Worm (Caenorhabditis elegans) whole organism, midembryonic: ENCODE measurements around the gene B0252.8.

ENCODE experiments used
- T22C8.4 ChIP-seq: fragments of 200-800 bp; sonication (Bioruptor generic); IDR thresholded peaks from 2 replicates; pipeline ENCODE4 v1.3.6; 2022; ENCODE audit warnings: missing genetic modification characterization, missing compliant biosample characterization
- cog-1 ChIP-seq: sonication (generic microtip); optimal IDR thresholded peaks from 2 replicates; lab custom pipeline; 2016; ENCODE audit warnings: missing genetic modification characterization, missing compliant biosample characterization
- flt-1 ChIP-seq: fragments of 200-800 bp; sonication (Bioruptor generic); IDR thresholded peaks from 2 replicates; pipeline ENCODE4 v1.3.6; 2022; ENCODE audit warnings: missing genetic modification characterization, missing compliant biosample characterization
- ref-1 ChIP-seq: fragments of 200-800 bp; sonication (Bioruptor generic); conservative IDR thresholded peaks from 2 replicates; pipeline ENCODE4 v1.3.6; 2022; ENCODE audit warnings: missing genetic modification reagents, missing genetic modification characterization, missing compliant biosample characterization
- ztf-29 ChIP-seq: fragments of 200-800 bp; sonication (Bioruptor generic); IDR thresholded peaks from 2 replicates; pipeline ENCODE4 v1.3.6; 2022; ENCODE audit warnings: missing genetic modification reagents, missing genetic modification characterization, missing compliant biosample characterization

DNA sequence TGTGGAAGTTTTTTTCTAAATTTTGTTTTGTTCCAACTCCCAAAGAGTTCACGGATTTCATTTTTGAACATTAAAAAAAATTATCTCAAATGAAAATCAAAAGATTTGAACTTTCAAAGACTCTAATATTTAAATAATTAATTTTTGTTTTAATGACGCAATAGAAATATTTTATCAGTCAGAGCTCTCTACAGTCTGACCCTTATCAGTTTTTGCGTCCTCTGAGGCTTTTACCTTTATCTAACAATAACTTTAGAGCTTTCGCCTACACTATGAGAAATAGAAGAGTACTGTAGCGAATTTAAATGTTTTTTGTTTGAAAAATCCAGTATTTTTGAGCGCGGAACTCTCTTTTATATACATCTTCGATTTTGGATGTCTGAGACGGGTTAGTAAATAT, 2.9 kb downstream of the B0252.8 start, which contains the start of gene B0252.5:
- TF ChIP-seq ztf-29 (GFP tag; lab: Robert Waterston, UW) (no peak), ref-1 (GFP tag; lab: Robert Waterston, UW) (no peak), flt-1 (no peak), T22C8.4 (GFP tag; lab: Robert Waterston, UW) (no peak), cog-1 (tag; lab: Kevin White, UChicago) (no peak)
